Worm (Caenorhabditis elegans) whole organism, L2 larva: ENCODE data around the gene F15G9.6.

Source experiments
- F13H6.1 ChIP-seq: sonication (generic microtip); optimal IDR thresholded peaks from 2 replicates; lab custom pipeline; 2016; ENCODE audit warnings: missing genetic modification characterization, missing compliant biosample characterization
- Y55F3AM.14 ChIP-seq: fragments of 200-800 bp; sonication (Bioruptor generic); optimal IDR thresholded peaks from 2 replicates; lab custom pipeline; 2018; ENCODE audit warnings: mild to moderate bottlenecking, missing genetic modification characterization, missing compliant biosample characterization
- lin-13 ChIP-seq: fragments of 150-350 bp; optimal IDR thresholded peaks from 2 replicates; lab custom pipeline; 2014; ENCODE audit warnings: missing biosample characterization, missing genetic modification reagents, missing genetic modification characterization
- skn-1 ChIP-seq: sonication (generic microtip); optimal IDR thresholded peaks from 2 replicates; lab custom pipeline; 2017; ENCODE audit warnings: missing biosample characterization, missing genetic modification characterization
- ztf-11 ChIP-seq: sonication (generic microtip); optimal IDR thresholded peaks from 2 replicates; lab custom pipeline; 2017; ENCODE audit warnings: missing biosample characterization, missing genetic modification characterization

- TF ChIP-seq Y55F3AM.14 (GFP tag; lab: Kevin White, UChicago) (no peak), F13H6.1 (tag; lab: Kevin White, UChicago) (no peak), ztf-11 (tag; lab: Kevin White, UChicago) (no peak), lin-13 (GFP tag; lab: Kevin White, UChicago) (no peak), skn-1 (tag; lab: Kevin White, UChicago) (no peak)
These were observed at the start of gene F15G9.6 for ce11 chrX:9709462-9709861.
